Worm (Caenorhabditis elegans): ENCODE data around the gene fbxa-164.
"Not testable (repeated sequence)": the region's sequence is repeated elsewhere in the genome, so short reads cannot be mapped to it uniquely, and the experiment has no call there.

The fbxa-164 gene

DNA sequence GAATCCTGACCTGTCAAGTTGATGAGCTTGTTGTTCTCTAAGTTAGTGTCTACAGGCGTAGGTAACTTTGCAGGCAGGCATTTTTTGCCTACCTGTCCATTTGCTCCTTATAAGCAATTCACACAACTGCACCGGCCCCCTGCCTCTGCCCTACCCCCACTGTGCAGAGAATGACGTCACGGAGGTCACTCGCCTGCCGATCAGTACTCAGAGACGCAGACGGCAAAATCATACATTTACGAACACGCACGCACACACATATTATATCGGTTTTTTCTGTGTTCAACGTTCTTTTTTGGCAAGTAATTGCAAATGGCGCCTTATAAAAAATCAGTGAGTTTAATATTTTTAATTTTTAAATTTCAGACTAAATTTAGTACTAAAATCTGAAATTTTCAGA is 49.6 kb upstream of the fbxa-164 start, which contains the start of gene duxl-1 (continued):
- TF ChIP-seq lin-15B (tag; optimal IDR thresholded peaks at IDR 0.05) (no peak), mxl-3 (GFP tag; optimal IDR thresholded peaks at IDR 0.05) (peak; percentile 7), ceh-20 (GFP tag; IDR thresholded peaks at IDR 0.05) (no peak), duxl-1 (tag; optimal IDR thresholded peaks at IDR 0.05; ENCODE audit: poor library complexity) (peak; percentile 88), nhr-77 (tag; optimal IDR thresholded peaks at IDR 0.05) (no peak), lsy-2 (tag; optimal IDR thresholded peaks at IDR 0.05) (no peak)

DNA sequence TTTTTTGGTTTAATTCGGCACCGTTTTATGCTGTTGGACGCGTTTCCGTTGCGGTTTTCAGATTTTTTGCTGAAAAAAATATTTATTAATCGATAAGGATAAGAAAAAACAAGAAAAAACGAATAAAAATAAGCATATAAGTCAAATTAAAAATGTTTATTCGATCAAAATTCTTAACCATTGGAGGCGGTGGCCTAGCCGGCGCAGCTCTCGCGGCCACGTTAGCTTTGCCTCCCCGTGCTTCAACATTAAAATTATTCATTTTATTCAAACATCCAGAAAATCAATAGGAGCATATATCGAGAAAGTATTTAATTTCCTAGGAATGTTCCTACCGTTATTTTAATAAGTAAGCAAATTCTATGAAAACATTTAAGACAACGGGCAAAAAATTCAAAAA is 49.0 kb upstream of the fbxa-164 start, which contains the start of gene ZC204.14:
ZC204.14 (minus strand) TSS at position 69 of the 400 bp plus-strand sequence.
- no peak for TF ChIP-seq egl-27 (tag; optimal IDR thresholded peaks at IDR 0.05)
- no peak for TF ChIP-seq jun-1 (tag; optimal IDR thresholded peaks at IDR 0.05)
- TF ChIP-seq mes-2 (tag; optimal IDR thresholded peaks at IDR 0.05; ENCODE audit: poor library complexity, severe bottlenecking): peak; percentile 51
- TF ChIP-seq lsy-2 (tag; optimal IDR thresholded peaks at IDR 0.05): peak in 1 of 2 experiments; percentile 46
- no peak for TF ChIP-seq daf-19 (GFP tag; conservative IDR thresholded peaks at IDR 0.05)

DNA sequence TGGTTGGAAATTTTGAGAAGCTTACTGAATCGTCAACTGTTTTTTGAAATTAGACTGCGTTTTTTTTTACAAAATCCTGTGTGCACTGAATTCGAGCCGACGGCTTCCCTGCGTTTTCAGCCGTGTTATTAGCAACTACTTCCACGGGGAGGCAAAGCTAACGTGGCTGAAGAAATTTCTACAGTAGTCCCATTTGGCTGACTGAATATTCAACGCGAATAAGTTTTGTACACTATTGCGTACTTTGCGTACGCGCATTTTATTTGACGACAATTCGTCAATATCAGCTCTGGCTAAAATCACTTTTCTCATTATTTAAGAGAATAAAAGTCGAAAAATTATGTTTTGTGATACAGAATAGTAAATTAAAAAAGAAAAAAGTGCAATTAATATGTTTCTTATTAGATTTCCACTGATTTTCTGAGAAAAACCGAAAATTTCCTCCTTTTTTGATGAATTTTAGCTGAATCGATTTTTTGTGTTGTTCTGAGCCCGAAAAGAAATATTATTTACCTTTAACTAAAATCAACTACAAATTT is 47.5 kb upstream of the fbxa-164 start:
- 0 out of 2 replicates have a peak, but pooled peaks have one; percentile 43 for TF ChIP-seq T26A8.4 (GFP tag; IDR thresholded peaks at IDR 0.05)
- TF ChIP-seq Y48G9A.11 (GFP tag; IDR thresholded peaks at IDR 0.05): peak; percentile 72
- peak; percentile 51 for TF ChIP-seq duxl-1 (tag; optimal IDR thresholded peaks at IDR 0.05; ENCODE audit: poor library complexity)
- peak; percentile 23; the same call in 1 of the 2 replicates for TF ChIP-seq dmd-6 (GFP tag; IDR thresholded peaks at IDR 0.05)
- TF ChIP-seq tra-1 (GFP tag; IDR thresholded peaks at IDR 0.05): 0 out of 2 replicates have a peak, but pooled peaks have one; percentile 16
- TF ChIP-seq D1046.2 (GFP tag; IDR thresholded peaks at IDR 0.05): 0 out of 2 replicates have a peak, but pooled peaks have one; percentile 24
- peak; percentile 49 for TF ChIP-seq hmg-1.1 (GFP tag; IDR thresholded peaks at IDR 0.05)
- TF ChIP-seq mes-2 (tag; optimal IDR thresholded peaks at IDR 0.05; ENCODE audit: poor library complexity, severe bottlenecking): peak; percentile 26

DNA sequence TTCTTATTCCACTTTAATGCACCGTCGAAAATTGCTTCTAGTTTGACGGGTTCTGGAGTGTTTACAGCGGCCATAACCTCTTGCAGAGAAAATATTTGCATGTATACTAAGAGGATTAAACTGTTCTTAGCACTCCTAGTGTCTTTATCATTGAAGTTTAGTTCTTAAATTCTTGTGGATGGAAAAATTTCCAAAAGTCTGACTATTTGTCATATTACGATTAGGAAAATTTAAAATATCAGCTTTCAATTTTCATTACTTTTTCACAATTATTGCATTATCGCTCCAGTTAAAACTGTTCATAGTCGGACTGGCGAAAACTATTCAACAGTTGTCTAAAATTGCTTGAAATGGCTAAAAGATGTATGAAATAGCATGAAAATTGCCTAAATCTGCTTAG is 47.0 kb upstream of the fbxa-164 start, which contains the start of gene ZC204.13:
ZC204.13 (minus strand) TSS at position 101 of the 400 bp plus-strand sequence.
- not testable (repeated sequence) for TF ChIP-seq nhr-77 (tag; optimal IDR thresholded peaks at IDR 0.05); Y48G9A.11 (GFP tag; IDR thresholded peaks at IDR 0.05); egl-27 (tag; optimal IDR thresholded peaks at IDR 0.05)

DNA sequence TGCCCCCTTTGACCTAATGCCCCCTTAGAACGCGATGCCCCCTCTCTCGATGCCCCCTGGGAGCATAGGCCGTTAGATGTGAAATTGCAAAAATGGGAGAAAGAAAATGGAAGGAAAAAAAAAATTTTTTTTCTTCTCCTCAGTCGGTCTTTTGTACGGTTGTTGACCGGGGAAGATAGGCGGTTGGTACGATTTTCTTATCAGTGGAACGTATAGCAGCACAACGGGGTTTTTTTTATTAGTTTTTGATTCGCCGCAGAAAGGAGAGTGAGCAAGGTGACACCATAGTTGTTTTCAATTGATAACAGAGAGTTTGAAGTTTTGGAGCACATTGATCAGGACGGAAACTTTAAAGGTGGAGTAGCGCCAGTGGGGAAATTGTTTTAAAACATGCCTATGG is 45.9 kb upstream of the fbxa-164 start:
- TF ChIP-seq dmd-9 (GFP tag; IDR thresholded peaks at IDR 0.05) (0 out of 2 replicates have a peak, but pooled peaks have one; percentile 27), tra-1 (GFP tag; IDR thresholded peaks at IDR 0.05) (peak; percentile 55; the same call in 1 of the 2 replicates), php-3 (GFP tag; IDR thresholded peaks at IDR 0.05) (peak; percentile 70), lin-1 (GFP tag; IDR thresholded peaks at IDR 0.05) (peak; percentile 43; the same call in 1 of the 2 replicates), duxl-1 (tag; optimal IDR thresholded peaks at IDR 0.05; ENCODE audit: poor library complexity) (peak; percentile 26), dmd-6 (GFP tag; IDR thresholded peaks at IDR 0.05) (peak; percentile 88), nhr-41 (GFP tag; IDR thresholded peaks at IDR 0.05) (0 out of 2 replicates have a peak, but pooled peaks have one; percentile 14), hlh-11 (tag; optimal IDR thresholded peaks at IDR 0.05) (peak; percentile 36), nhr-28 (tag; optimal IDR thresholded peaks at IDR 0.05) (peak; percentile 47), daf-16 (tag; optimal IDR thresholded peaks at IDR 0.05) (peak; percentile 48), pqm-1 (tag; optimal IDR thresholded peaks at IDR 0.05) (peak; percentile 68), T26A8.4 (GFP tag; IDR thresholded peaks at IDR 0.05) (0 out of 2 replicates have a peak, but pooled peaks have one; percentile 45)
- TF ChIP-seq daf-16 (GFP tag; optimal IDR thresholded peaks at IDR 0.05): not testable (repeated sequence)

DNA sequence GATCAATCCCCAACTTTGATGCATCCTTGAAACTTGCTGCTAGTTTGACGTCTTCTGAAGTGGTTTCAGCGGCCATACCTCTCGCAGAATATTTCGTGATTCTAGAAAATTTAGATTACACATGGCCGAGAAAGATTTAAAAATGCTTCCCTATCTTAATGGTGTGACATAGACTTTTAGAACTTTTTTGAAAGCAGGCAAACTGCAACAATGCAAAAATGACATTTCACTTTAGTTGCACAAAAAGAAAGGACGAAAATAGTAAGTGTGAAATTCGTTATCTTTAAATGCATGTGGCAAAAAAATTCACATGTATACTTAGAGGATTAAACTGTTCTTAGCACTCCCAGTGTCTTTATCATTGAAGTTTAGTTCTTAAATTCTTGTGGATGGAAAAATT is 43.3 kb upstream of the fbxa-164 start, which contains the start of gene ZC204.12:
ZC204.12 (minus strand) TSS at position 101 of the 400 bp plus-strand sequence.
- no peak for TF ChIP-seq cey-2 (tag; optimal IDR thresholded peaks at IDR 0.05; ENCODE audit: borderline replicate concordance, insufficient read depth)
